Fruit fly (Drosophila melanogaster) S2 (cell line): ENCODE measurements around the gene RpLP1.

Experiments used
- CG8478 ChIP-seq: fragments of >200 bp; optimal IDR thresholded peaks from 2 replicates; lab custom pipeline; 2018
- CTCF ChIP-seq, 2 experiments: fragments of >200 bp; optimal IDR thresholded peaks; 2 replicates each; lab custom pipeline; 2018

DNA sequence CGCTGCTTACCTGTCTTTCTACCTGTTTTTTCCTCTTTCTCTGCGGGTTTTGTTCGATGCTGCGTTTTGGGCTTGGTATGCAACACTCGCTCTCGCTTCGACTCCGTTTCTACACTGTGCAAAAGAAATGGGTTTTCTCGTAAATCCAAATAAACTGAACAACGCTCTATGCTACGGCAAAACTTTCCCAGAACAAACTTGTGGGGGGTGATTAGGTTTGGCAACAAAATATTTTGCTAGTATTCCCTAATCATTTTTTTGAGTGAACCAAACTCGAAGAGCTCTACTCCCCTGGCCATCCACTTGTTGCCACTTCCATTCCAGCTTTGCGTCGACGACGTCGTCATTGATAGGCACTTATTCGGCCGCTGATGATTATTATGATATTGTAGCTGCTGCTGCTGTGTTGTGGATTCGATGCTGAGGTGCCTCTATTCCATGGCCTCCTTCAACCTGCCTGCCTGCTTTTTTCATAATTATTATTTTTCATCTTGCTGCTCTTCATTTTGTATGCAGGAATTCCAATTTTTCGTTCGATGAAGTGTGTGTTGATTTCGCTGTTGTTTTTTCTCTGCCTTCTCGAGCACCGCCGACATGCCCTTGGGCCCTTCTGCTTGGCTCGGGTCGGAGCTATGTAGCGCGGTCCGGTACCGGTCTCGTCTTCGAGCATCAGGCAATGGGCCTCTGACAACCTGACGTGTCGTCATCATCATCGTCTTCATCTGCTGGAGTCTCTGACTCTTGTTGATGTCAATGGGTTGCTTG, 22.4 kb downstream of the RpLP1 start:
- TF ChIP-seq CTCF (optimal IDR thresholded peaks at IDR 0.05; lab: Kevin White, UChicago) (no peak), CG8478 (lab: Kevin White, UChicago) (no peak)
